Worm (Caenorhabditis elegans) whole organism, L3 larva: Measurements from ENCODE around the gene egl-26.

ENCODE experiments used
- ZK546.5 ChIP-seq: sonication (generic microtip); optimal IDR thresholded peaks from 2 replicates; lab custom pipeline; 2017; ENCODE audit warnings: missing biosample characterization, missing genetic modification characterization
- aly-2 ChIP-seq: fragments of 150-350 bp; optimal IDR thresholded peaks from 2 replicates; lab custom pipeline; 2014; ENCODE audit warnings: missing biosample characterization, missing genetic modification characterization
- ceh-16 ChIP-seq: sonication (generic microtip); optimal IDR thresholded peaks from 2 replicates; lab custom pipeline; 2017; ENCODE audit warnings: missing biosample characterization, missing genetic modification characterization
- ceh-28 ChIP-seq: fragments of 150-350 bp; optimal IDR thresholded peaks from 2 replicates; lab custom pipeline; 2014; ENCODE audit warnings: missing biosample characterization, missing genetic modification reagents, missing genetic modification characterization
- elt-2 ChIP-seq: sonication (generic microtip); optimal IDR thresholded peaks from 2 replicates; lab custom pipeline; 2016; ENCODE audit warnings: missing genetic modification reagents, mild to moderate bottlenecking, missing genetic modification characterization, missing compliant biosample characterization
- eor-1 ChIP-seq, 2 experiments: fragments of 150-350 bp; optimal IDR thresholded peaks; 2 replicates each; lab custom pipeline; 2014 to 2018; ENCODE audit warnings: missing biosample characterization in 2 of 2, missing genetic modification characterization in 2 of 2
- jun-1 ChIP-seq: fragments of 150-350 bp; optimal IDR thresholded peaks from 2 replicates; lab custom pipeline; 2014; ENCODE audit warnings: missing biosample characterization, missing genetic modification reagents, missing genetic modification characterization
- lin-15B ChIP-seq: fragments of 150-350 bp; optimal IDR thresholded peaks from 2 replicates; lab custom pipeline; 2014; ENCODE audit warnings: missing biosample characterization, missing genetic modification characterization
- lsy-12 ChIP-seq: sonication (generic microtip); optimal IDR thresholded peaks from 2 replicates; lab custom pipeline; 2016; ENCODE audit warnings: mild to moderate bottlenecking, missing genetic modification characterization, missing compliant biosample characterization
- mdl-1 ChIP-seq: fragments of 150-350 bp; optimal IDR thresholded peaks from 2 replicates; lab custom pipeline; 2014; ENCODE audit warnings: missing biosample characterization, missing genetic modification characterization
- mml-1 ChIP-seq: fragments of 150-350 bp; sonication (generic microtip); optimal IDR thresholded peaks from 3 replicates; lab custom pipeline; 2014; ENCODE audit warnings: missing biosample characterization, missing genetic modification characterization
- nhr-11 ChIP-seq: fragments of 150-350 bp; optimal IDR thresholded peaks from 2 replicates; lab custom pipeline; 2014; ENCODE audit warnings: missing biosample characterization, missing genetic modification characterization
- nhr-23 ChIP-seq: fragments of 150-350 bp; optimal IDR thresholded peaks from 2 replicates; lab custom pipeline; 2014; ENCODE audit warnings: missing biosample characterization, missing genetic modification reagents, missing genetic modification characterization
- nhr-25 ChIP-seq: sonication (generic microtip); optimal IDR thresholded peaks from 2 replicates; lab custom pipeline; 2017; ENCODE audit warnings: missing biosample characterization, missing genetic modification characterization
- nhr-28 ChIP-seq: fragments of 150-350 bp; optimal IDR thresholded peaks from 2 replicates; lab custom pipeline; 2014; ENCODE audit warnings: missing biosample characterization, missing genetic modification characterization
- nhr-43 ChIP-seq: sonication (generic microtip); optimal IDR thresholded peaks from 2 replicates; lab custom pipeline; 2016; ENCODE audit warnings: mild to moderate bottlenecking, missing genetic modification characterization, missing compliant biosample characterization; ENCODE audit not compliant: poor library complexity, severe bottlenecking
- nhr-77 ChIP-seq: fragments of 150-350 bp; optimal IDR thresholded peaks from 2 replicates; lab custom pipeline; 2014; ENCODE audit warnings: missing biosample characterization, missing genetic modification characterization
- pha-4 ChIP-seq: fragments of 150-350 bp; optimal IDR thresholded peaks from 2 replicates; lab custom pipeline; 2014; ENCODE audit warnings: missing biosample characterization, missing genetic modification reagents, missing genetic modification characterization
- sea-2 ChIP-seq: fragments of 150-350 bp; sonication (generic microtip); optimal IDR thresholded peaks from 4 replicates; lab custom pipeline; 2014; ENCODE audit warnings: missing biosample characterization, missing genetic modification reagents, missing genetic modification characterization
- skn-1 ChIP-seq: fragments of 150-350 bp; optimal IDR thresholded peaks from 2 replicates; lab custom pipeline; 2014; ENCODE audit warnings: missing biosample characterization, missing genetic modification characterization
- unc-62 ChIP-seq: fragments of 150-350 bp; sonication (generic microtip); optimal IDR thresholded peaks from 4 replicates; lab custom pipeline; 2014; ENCODE audit warnings: missing biosample characterization, missing genetic modification reagents, missing genetic modification characterization

The egl-26 gene

DNA sequence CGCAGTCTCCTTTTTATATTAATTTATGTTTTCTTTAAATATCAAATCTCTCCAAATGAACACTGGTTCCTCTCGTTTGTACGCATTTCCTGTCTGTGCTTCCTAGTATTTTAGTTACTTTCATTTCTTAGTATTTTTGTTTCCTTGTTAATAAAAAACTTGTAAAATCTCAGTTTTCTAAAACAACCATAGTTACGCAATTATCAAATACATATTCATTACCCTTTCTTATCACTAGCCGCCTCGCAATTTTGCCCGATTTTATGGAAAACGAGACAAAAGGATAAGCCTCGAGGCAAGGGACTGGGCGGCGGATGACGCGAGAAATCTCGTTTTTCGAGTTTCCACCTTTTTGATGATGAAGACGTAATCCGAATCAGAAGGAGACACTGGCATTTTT, 41.8 kb downstream of the egl-26 start, which contains the start of gene C50D2.1:
C50D2.1 (plus strand) TSS at position 301 of the 400 bp plus-strand sequence.
- TF ChIP-seq mdl-1 (no peak), aly-2 (no peak), ceh-16 (tag; lab: Kevin White, UChicago) (no peak), jun-1 (no peak), nhr-77 (tag; lab: Kevin White, UChicago) (no peak), nhr-11 (tag; lab: Kevin White, UChicago) (no peak), nhr-43 (tag; lab: Kevin White, UChicago) (no peak)

DNA sequence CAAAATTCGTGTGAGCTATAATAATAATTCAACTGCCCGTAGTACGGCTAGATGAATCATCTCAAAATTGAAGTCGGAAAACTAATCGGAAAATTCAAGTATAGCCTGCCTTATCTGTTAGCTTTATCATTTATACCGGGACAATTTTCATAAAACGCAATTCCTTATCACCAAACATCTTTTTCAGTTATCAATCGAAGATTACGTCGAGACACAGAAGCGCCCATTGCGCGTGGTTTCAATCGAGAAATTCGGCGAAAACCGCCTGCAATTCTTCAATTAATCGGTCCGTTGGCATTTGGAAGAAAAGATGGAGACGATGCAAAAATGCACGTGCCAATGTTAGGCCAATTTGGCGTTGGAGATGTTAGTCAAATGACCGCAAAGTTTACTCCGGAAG, 42.8 kb downstream of the egl-26 start:
- peak; percentile 15 for TF ChIP-seq elt-2 (tag; lab: Kevin White, UChicago)
- TF ChIP-seq lin-15B (tag; lab: Kevin White, UChicago): no peak
- no peak for TF ChIP-seq ceh-28 (tag; lab: Kevin White, UChicago)
- TF ChIP-seq nhr-25: peak; percentile 22

ce11 chrII:116916-117315, 47.5 kb downstream of the egl-26 start, which contains the start of gene srt-54:
Gene srt-54, plus strand, starts transcription at chrII:117216.
- TF ChIP-seq nhr-28 (tag; lab: Kevin White, UChicago) (no peak), ceh-28 (tag; lab: Kevin White, UChicago) (no peak), mml-1 (tag; lab: Kevin White, UChicago) (no peak), ZK546.5 (no peak), lsy-12 (tag; lab: Kevin White, UChicago) (no peak), eor-1 (tag; optimal IDR thresholded peaks at IDR 0.05; lab: Kevin White, UChicago) (no peak), unc-62 (GFP tag; lab: Kevin White, UChicago) (no peak), skn-1 (tag; lab: Kevin White, UChicago) (no peak), sea-2 (GFP tag; lab: Kevin White, UChicago) (no peak), nhr-23 (tag; lab: Kevin White, UChicago) (no peak), nhr-11 (tag; lab: Kevin White, UChicago) (no peak), pha-4 (tag; lab: Kevin White, UChicago) (no peak), lin-15B (tag; lab: Kevin White, UChicago) (no peak), ceh-16 (tag; lab: Kevin White, UChicago) (no peak), aly-2 (no peak), elt-2 (tag; lab: Kevin White, UChicago) (no peak)
